Comparison of ENCODE assay signal across 2 worm cellular contexts in genomic region chrV:5687115-5687979, ce11.
TF ChIP-seq lines count a peak whose summit lies in the region.

Gene F25B4.7 (minus strand): TSS chrV:5687226.

TF ChIP-seq in whole organism, L1 larva, 84 proteins besides CTCF, POLR2A, EP300 and RAD21 (continued from another document):
- TF ChIP-seq zag-1 (tag; optimal IDR thresholded peaks at IDR 0.05; lab: Kevin White, UChicago) (no peak), ceh-82 (tag; optimal IDR thresholded peaks at IDR 0.05; lab: Kevin White, UChicago) (peak in 1 of 3 experiments; percentile 12), mep-1 (tag; optimal IDR thresholded peaks at IDR 0.05; lab: Kevin White, UChicago) (peak; percentile 53), snu-23 (GFP tag; optimal IDR thresholded peaks at IDR 0.05; lab: Kevin White, UChicago) (peak; percentile 3), elt-3 (tag; optimal IDR thresholded peaks at IDR 0.05; lab: Kevin White, UChicago) (peak in 2 of 6 experiments; percentile 18 to 39), nhr-20 (tag; optimal IDR thresholded peaks at IDR 0.05; lab: Kevin White, UChicago) (peak; percentile 57), nhr-71 (tag; optimal IDR thresholded peaks at IDR 0.05; lab: Kevin White, UChicago) (peak; percentile 48), lin-15B (tag; optimal IDR thresholded peaks at IDR 0.05; lab: Kevin White, UChicago) (peak; percentile 9), ceh-88 (GFP tag; IDR thresholded peaks at IDR 0.05; lab: Robert Waterston, UW) (no peak), lsy-2 (tag; optimal IDR thresholded peaks at IDR 0.05; lab: Kevin White, UChicago) (peak in 1 of 2 experiments; percentile 47), snpc-4 (tag; optimal IDR thresholded peaks at IDR 0.05; lab: Kevin White, UChicago) (peak; percentile 24), efl-1 (optimal IDR thresholded peaks at IDR 0.05; lab: Kevin White, UChicago) (peak; percentile 32 to 36), efl-1 (GFP tag; optimal IDR thresholded peaks at IDR 0.05 in 1 of 2; lab: Kevin White, UChicago) (peak; percentile 25 to 87)

TF ChIP-seq in whole organism, L4 larva, 104 proteins besides CTCF, POLR2A, EP300 and RAD21 (continued from another document):
- no peak for TF ChIP-seq snpc-4 (tag; optimal IDR thresholded peaks at IDR 0.05; lab: Kevin White, UChicago)
- TF ChIP-seq mep-1 (tag; optimal IDR thresholded peaks at IDR 0.05; lab: Kevin White, UChicago): no peak
- TF ChIP-seq vab-7 (GFP tag; IDR thresholded peaks at IDR 0.05; lab: Robert Waterston, UW): no peak
- no peak for TF ChIP-seq Y75B8A.6 (GFP tag; IDR thresholded peaks at IDR 0.05; lab: Robert Waterston, UW)
- no peak for TF ChIP-seq skn-1 (tag; optimal IDR thresholded peaks at IDR 0.05; lab: Kevin White, UChicago)
- no peak for TF ChIP-seq nhr-48 (tag; optimal IDR thresholded peaks at IDR 0.05; lab: Kevin White, UChicago)
- TF ChIP-seq ceh-28 (tag; optimal IDR thresholded peaks at IDR 0.05; lab: Kevin White, UChicago): no peak
- TF ChIP-seq php-3 (GFP tag; IDR thresholded peaks at IDR 0.05; lab: Robert Waterston, UW): no peak
- no peak for TF ChIP-seq lin-13 (GFP tag; optimal IDR thresholded peaks at IDR 0.05; lab: Kevin White, UChicago)
- TF ChIP-seq nhr-25 (tag; optimal IDR thresholded peaks at IDR 0.05; lab: Kevin White, UChicago; ENCODE audit: borderline replicate concordance, insufficient read depth): no peak
- no peak for TF ChIP-seq egl-43 (GFP tag; IDR thresholded peaks at IDR 0.05; lab: Robert Waterston, UW)
- 0 out of 2 replicates have a peak, but pooled peaks have one; percentile 27 for TF ChIP-seq dmd-6 (GFP tag; IDR thresholded peaks at IDR 0.05; lab: Robert Waterston, UW)
- peak; percentile 55 for TF ChIP-seq nhr-28 (tag; optimal IDR thresholded peaks at IDR 0.05; lab: Kevin White, UChicago)
- no peak for TF ChIP-seq F37D6.2 (tag; optimal IDR thresholded peaks at IDR 0.05; lab: Kevin White, UChicago)
- no peak for TF ChIP-seq unc-39 (tag; optimal IDR thresholded peaks at IDR 0.05; lab: Kevin White, UChicago)
- TF ChIP-seq mdl-1 (tag; optimal IDR thresholded peaks at IDR 0.05; lab: Kevin White, UChicago): peak in 1 of 2 experiments; percentile 64
- no peak for TF ChIP-seq zip-2 (tag; optimal IDR thresholded peaks at IDR 0.05; lab: Kevin White, UChicago)
- no peak for TF ChIP-seq lin-1 (GFP tag; IDR thresholded peaks at IDR 0.05; lab: Robert Waterston, UW)
- peak; percentile 11 for TF ChIP-seq hlh-11 (tag; optimal IDR thresholded peaks at IDR 0.05; lab: Kevin White, UChicago)
- TF ChIP-seq fkh-10 (GFP tag; optimal IDR thresholded peaks at IDR 0.05; lab: Kevin White, UChicago): no peak
- no peak for TF ChIP-seq hmg-1.1 (GFP tag; IDR thresholded peaks at IDR 0.05; lab: Robert Waterston, UW)
- no peak for TF ChIP-seq jun-1 (tag; optimal IDR thresholded peaks at IDR 0.05; lab: Kevin White, UChicago)
- no peak for TF ChIP-seq lin-29 (GFP tag; IDR thresholded peaks at IDR 0.05; lab: Robert Waterston, UW)
- no peak for TF ChIP-seq R02D3.7 (tag; optimal IDR thresholded peaks at IDR 0.05; lab: Kevin White, UChicago)
- no peak for TF ChIP-seq daf-16 (GFP tag; optimal IDR thresholded peaks at IDR 0.05; lab: Kevin White, UChicago)
- peak; percentile 21 for TF ChIP-seq daf-16 (tag; optimal IDR thresholded peaks at IDR 0.05; lab: Kevin White, UChicago)
- peak in 1 of 2 experiments; percentile 13 for TF ChIP-seq lsy-2 (tag; optimal IDR thresholded peaks at IDR 0.05; lab: Kevin White, UChicago)
- no peak for TF ChIP-seq gei-8 (GFP tag; optimal IDR thresholded peaks at IDR 0.05; lab: Kevin White, UChicago)
- TF ChIP-seq egl-27 (tag; optimal IDR thresholded peaks at IDR 0.05; lab: Kevin White, UChicago): no peak
- TF ChIP-seq nhr-111 (GFP tag; optimal IDR thresholded peaks at IDR 0.05; lab: Kevin White, UChicago): no peak
- TF ChIP-seq attf-4 (tag; optimal IDR thresholded peaks at IDR 0.05; lab: Kevin White, UChicago): no peak
- TF ChIP-seq T20F7.1 (GFP tag; optimal IDR thresholded peaks at IDR 0.05; lab: Kevin White, UChicago): no peak
- TF ChIP-seq Y105C5A.15 (GFP tag; IDR thresholded peaks at IDR 0.05; lab: Robert Waterston, UW): no peak
- no peak for TF ChIP-seq spr-3 (GFP tag; optimal IDR thresholded peaks at IDR 0.05; lab: Kevin White, UChicago)
- TF ChIP-seq ZK337.2 (GFP tag; IDR thresholded peaks at IDR 0.05; lab: Robert Waterston, UW): no peak
- peak; percentile 31 for TF ChIP-seq mes-2 (tag; optimal IDR thresholded peaks at IDR 0.05; lab: Kevin White, UChicago; ENCODE audit: poor library complexity, severe bottlenecking)
- no peak for TF ChIP-seq T26A8.4 (GFP tag; IDR thresholded peaks at IDR 0.05; lab: Robert Waterston, UW)
- no peak for TF ChIP-seq lir-3 (tag; optimal IDR thresholded peaks at IDR 0.05; lab: Kevin White, UChicago)
- TF ChIP-seq dmd-8 (GFP tag; IDR thresholded peaks at IDR 0.05; lab: Robert Waterston, UW): no peak
- TF ChIP-seq Y5F2A.4 (GFP tag; optimal IDR thresholded peaks at IDR 0.05; lab: Kevin White, UChicago): no peak
- peak; percentile 44 for TF ChIP-seq mxl-3 (GFP tag; optimal IDR thresholded peaks at IDR 0.05; lab: Kevin White, UChicago)
- TF ChIP-seq sdz-12 (GFP tag; optimal IDR thresholded peaks at IDR 0.05; lab: Kevin White, UChicago): no peak
- TF ChIP-seq ztf-7 (tag; optimal IDR thresholded peaks at IDR 0.05; lab: Kevin White, UChicago): peak; percentile 54
- TF ChIP-seq aha-1 (tag; lab: Kevin White, UChicago): peak; percentile 71
- no peak for TF ChIP-seq nhr-77 (tag; optimal IDR thresholded peaks at IDR 0.05; lab: Kevin White, UChicago)
